Worm (Caenorhabditis elegans): Measurements from ENCODE around the gene clh-5.

The clh-5 gene

ce11 chrII:9056215-9056819 lies 42.1 kb downstream of the clh-5 start (continued):
- TF ChIP-seq mes-4 (tag; optimal IDR thresholded peaks at IDR 0.05) (peak; percentile 20), efl-1 (GFP tag; optimal IDR thresholded peaks at IDR 0.05) (no peak), him-1 (tag; optimal IDR thresholded peaks at IDR 0.05) (peak; percentile 36), unc-130 (GFP tag; optimal IDR thresholded peaks at IDR 0.05) (peak; percentile 17), cebp-1 (GFP tag; IDR thresholded peaks at IDR 0.05) (no peak), cebp-1 (tag; optimal IDR thresholded peaks at IDR 0.05) (peak; percentile 63), snpc-4 (GFP tag; optimal IDR thresholded peaks at IDR 0.05) (peak; percentile 41), snpc-4 (tag; optimal IDR thresholded peaks at IDR 0.05) (peak in 2 of 4 experiments; percentile 24 to 57), F23B12.7 (tag; optimal IDR thresholded peaks at IDR 0.05; ENCODE audit: insufficient read depth) (no peak), lag-1 (GFP tag; IDR thresholded peaks at IDR 0.05) (no peak), dox-1 (GFP tag; IDR thresholded peaks at IDR 0.05) (peak; percentile 58), ceh-58 (GFP tag; IDR thresholded peaks at IDR 0.05) (0 out of 2 replicates have a peak, but pooled peaks have one; percentile 18), tbp1 (GFP tag; optimal IDR thresholded peaks at IDR 0.05) (peak; percentile 60), hsf-1 (GFP tag; IDR thresholded peaks at IDR 0.05) (peak; percentile 79), C06A6.2 (GFP tag; conservative IDR thresholded peaks at IDR 0.05) (no peak), die-1 (tag; optimal IDR thresholded peaks at IDR 0.05) (peak; percentile 55), madf-8 (GFP tag; conservative IDR thresholded peaks at IDR 0.05) (0 out of 2 replicates have a peak, but pooled peaks have one; percentile 20), nhr-120 (GFP tag; IDR thresholded peaks at IDR 0.05) (no peak), ets-4 (GFP tag; optimal IDR thresholded peaks at IDR 0.05) (no peak), F49E8.2 (tag; optimal IDR thresholded peaks at IDR 0.05; ENCODE audit: insufficient read depth) (peak; percentile 87), zfh-2 (GFP tag; conservative IDR thresholded peaks at IDR 0.05) (peak; percentile 42; the same call in 1 of the 2 replicates), lin-40 (tag; optimal IDR thresholded peaks at IDR 0.05) (no peak), Y53F4B.3 (GFP tag; IDR thresholded peaks at IDR 0.05) (no peak), madf-6 (GFP tag; IDR thresholded peaks at IDR 0.05) (peak; percentile 82), ceh-91 (GFP tag; IDR thresholded peaks at IDR 0.05) (0 out of 2 replicates have a peak, but pooled peaks have one; percentile 18), repo-1 (tag; optimal IDR thresholded peaks at IDR 0.05) (peak; percentile 7), madf-3 (GFP tag; IDR thresholded peaks at IDR 0.05) (peak; percentile 77; the same call in 1 of the 2 replicates), B0019.2 (GFP tag; conservative IDR thresholded peaks at IDR 0.05) (no peak), rcor-1 (GFP tag; IDR thresholded peaks at IDR 0.05) (peak; percentile 84), zim-3 (tag; optimal IDR thresholded peaks at IDR 0.05) (peak; percentile 33), pbrm-1 (GFP tag; IDR thresholded peaks at IDR 0.05) (peak; percentile 80; the same call in 1 of the 2 replicates), snpc-1.3 (tag; optimal IDR thresholded peaks at IDR 0.05; ENCODE audit: insufficient read depth) (peak; percentile 74), ztf-6 (GFP tag; IDR thresholded peaks at IDR 0.05) (no peak), madf-10 (tag; optimal IDR thresholded peaks at IDR 0.05) (no peak), F57A8.1 (GFP tag; optimal IDR thresholded peaks at IDR 0.05) (no peak), mxl-1 (tag; optimal IDR thresholded peaks at IDR 0.05) (no peak), ztf-18 (tag; optimal IDR thresholded peaks at IDR 0.05) (no peak), nfya-2 (GFP tag; IDR thresholded peaks at IDR 0.05) (peak; percentile 9; the same call in 1 of the 2 replicates), ceh-79 (tag; optimal IDR thresholded peaks at IDR 0.05) (no peak), ccch-3 (GFP tag; optimal IDR thresholded peaks at IDR 0.05) (no peak), akir-1 (GFP tag; optimal IDR thresholded peaks at IDR 0.05) (no peak), F52B5.7 (tag; optimal IDR thresholded peaks at IDR 0.05) (peak; percentile 65), aptf-3 (GFP tag; IDR thresholded peaks at IDR 0.05) (no peak), unc-62 (GFP tag; optimal IDR thresholded peaks at IDR 0.05) (no peak), mel-28 (tag; optimal IDR thresholded peaks at IDR 0.05; ENCODE audit: borderline replicate concordance) (no peak), attf-3 (GFP tag; conservative IDR thresholded peaks at IDR 0.05) (no peak), tbx-9 (tag; optimal IDR thresholded peaks at IDR 0.05; ENCODE audit: borderline replicate concordance) (no peak), ZK185.1 (tag; optimal IDR thresholded peaks at IDR 0.05; ENCODE audit: poor library complexity, severe bottlenecking) (no peak)
